Worm (Caenorhabditis elegans): ENCODE results near the gene lab-2.
A peak's percentile ranks its signal among the peaks of the same experiment; 100 is the strongest.

The lab-2 gene

ce11 chrIII:7375434-7375833 is 46.0 kb upstream of the lab-2 start (continued):
- no peak for TF ChIP-seq tlp-1 (tag; optimal IDR thresholded peaks at IDR 0.05)
- TF ChIP-seq ceh-8 (GFP tag; optimal IDR thresholded peaks at IDR 0.05), result no peak
- no peak for TF ChIP-seq zag-1 (tag; optimal IDR thresholded peaks at IDR 0.05)
- peak; percentile 1 for TF ChIP-seq tbx-2 (tag; optimal IDR thresholded peaks at IDR 0.05)
- no peak for TF ChIP-seq fkh-4 (tag; optimal IDR thresholded peaks at IDR 0.05; ENCODE audit: borderline replicate concordance)
- TF ChIP-seq mef-2 (tag; optimal IDR thresholded peaks at IDR 0.05), result no peak
- no peak for TF ChIP-seq F16B12.6 (tag; optimal IDR thresholded peaks at IDR 0.05)
- peak; percentile 53 for TF ChIP-seq lin-14 (GFP tag; optimal IDR thresholded peaks at IDR 0.05)
- peak in 1 of 2 experiments; percentile 37 for TF ChIP-seq mdl-1 (tag; optimal IDR thresholded peaks at IDR 0.05)
- no peak for TF ChIP-seq nhr-77 (tag; optimal IDR thresholded peaks at IDR 0.05)
- TF ChIP-seq efl-3 (GFP tag; optimal IDR thresholded peaks at IDR 0.05), result no peak
- TF ChIP-seq aha-1 (tag; optimal IDR thresholded peaks at IDR 0.05), result no peak
- no peak for TF ChIP-seq sox-4 (tag; optimal IDR thresholded peaks at IDR 0.05)
- TF ChIP-seq mep-1 (tag; optimal IDR thresholded peaks at IDR 0.05), result no peak
- TF ChIP-seq lin-35 (GFP tag; optimal IDR thresholded peaks at IDR 0.05), result peak in 1 of 2 experiments; percentile 58
- no peak for TF ChIP-seq lin-15B (tag; optimal IDR thresholded peaks at IDR 0.05)
- 0 out of 2 replicates have a peak, but pooled peaks have one; percentile 9 for TF ChIP-seq grh-1 (GFP tag; IDR thresholded peaks at IDR 0.05)
- no peak for TF ChIP-seq hpl-2 (GFP tag; optimal IDR thresholded peaks at IDR 0.05)
- TF ChIP-seq C16A3.4 (tag; optimal IDR thresholded peaks at IDR 0.05), result peak; percentile 12
- TF ChIP-seq C04F5.9 (tag; optimal IDR thresholded peaks at IDR 0.05), result no peak
- TF ChIP-seq unc-86 (tag; optimal IDR thresholded peaks at IDR 0.05), result no peak
- no peak for TF ChIP-seq sptf-1 (tag; optimal IDR thresholded peaks at IDR 0.05)
- no peak for TF ChIP-seq hlh-4 (tag; optimal IDR thresholded peaks at IDR 0.05)
- peak; percentile 48 for TF ChIP-seq snu-23 (GFP tag; optimal IDR thresholded peaks at IDR 0.05)
- peak; percentile 73 for TF ChIP-seq vab-15 (tag; optimal IDR thresholded peaks at IDR 0.05)
- TF ChIP-seq nhr-20 (tag; optimal IDR thresholded peaks at IDR 0.05), result peak; percentile 47
- peak; percentile 85 for TF ChIP-seq blmp-1 (tag; optimal IDR thresholded peaks at IDR 0.05)
- no peak for TF ChIP-seq nhr-76 (tag; optimal IDR thresholded peaks at IDR 0.05)
- no peak for TF ChIP-seq nhr-84 (tag; optimal IDR thresholded peaks at IDR 0.05)
- TF ChIP-seq mab-9 (GFP tag; IDR thresholded peaks at IDR 0.05), result no peak

- no peak for TF ChIP-seq unc-86 (tag; optimal IDR thresholded peaks at IDR 0.05)
- TF ChIP-seq dpl-1 (GFP tag; optimal IDR thresholded peaks at IDR 0.05), result peak in 1 of 3 experiments; percentile 3
- TF ChIP-seq elt-2 (tag; optimal IDR thresholded peaks at IDR 0.05), result no peak
- no peak for TF ChIP-seq tbx-2 (tag; optimal IDR thresholded peaks at IDR 0.05)
- no peak for TF ChIP-seq lin-15B (tag; optimal IDR thresholded peaks at IDR 0.05)
- TF ChIP-seq rnt-1 (tag; optimal IDR thresholded peaks at IDR 0.05), result peak; percentile 33
- peak; percentile 11 for TF ChIP-seq nhr-20 (tag; optimal IDR thresholded peaks at IDR 0.05)
- TF ChIP-seq dsc-1 (tag; optimal IDR thresholded peaks at IDR 0.05), result no peak
- no peak for TF ChIP-seq blmp-1 (tag; optimal IDR thresholded peaks at IDR 0.05)
- TF ChIP-seq grh-1 (GFP tag; IDR thresholded peaks at IDR 0.05), result 0 out of 2 replicates have a peak, but pooled peaks have one; percentile 17
- TF ChIP-seq egl-27 (tag; optimal IDR thresholded peaks at IDR 0.05), result no peak
- peak; percentile 14 for TF ChIP-seq lin-13 (GFP tag; optimal IDR thresholded peaks at IDR 0.05)
- TF ChIP-seq snu-23 (GFP tag; optimal IDR thresholded peaks at IDR 0.05), result peak; percentile 22
- no peak for TF ChIP-seq C04F5.9 (tag; optimal IDR thresholded peaks at IDR 0.05)
- TF ChIP-seq lin-39 (tag; optimal IDR thresholded peaks at IDR 0.05), result no peak
- TF ChIP-seq xbp-1 (tag; optimal IDR thresholded peaks at IDR 0.05), result no peak
- TF ChIP-seq zip-4 (GFP tag; optimal IDR thresholded peaks at IDR 0.05), result no peak
- TF ChIP-seq skn-1 (tag; optimal IDR thresholded peaks at IDR 0.05), result no peak
- TF ChIP-seq alr-1 (tag; optimal IDR thresholded peaks at IDR 0.05; ENCODE audit: borderline replicate concordance), result no peak
- no peak for TF ChIP-seq sptf-1 (tag; optimal IDR thresholded peaks at IDR 0.05)
- TF ChIP-seq mdl-1 (tag; optimal IDR thresholded peaks at IDR 0.05), result peak in 1 of 2 experiments; percentile 21
- no peak for TF ChIP-seq mef-2 (tag; optimal IDR thresholded peaks at IDR 0.05)
- no peak for TF ChIP-seq C16A3.4 (tag; optimal IDR thresholded peaks at IDR 0.05)
- no peak for TF ChIP-seq ceh-82 (tag; optimal IDR thresholded peaks at IDR 0.05)
- TF ChIP-seq nhr-85 (tag), result no peak
- TF ChIP-seq ztf-4 (tag; optimal IDR thresholded peaks at IDR 0.05), result no peak
- no peak for TF ChIP-seq ceh-88 (GFP tag; IDR thresholded peaks at IDR 0.05)
- TF ChIP-seq efl-1 (optimal IDR thresholded peaks at IDR 0.05), result peak in 1 of 2 experiments; percentile 21
- peak; percentile 7 to 89 for TF ChIP-seq efl-1 (GFP tag; optimal IDR thresholded peaks at IDR 0.05 in 1 of 2)
- no peak for TF ChIP-seq nhr-76 (tag; optimal IDR thresholded peaks at IDR 0.05)
- TF ChIP-seq hlh-4 (tag; optimal IDR thresholded peaks at IDR 0.05), result no peak
- TF ChIP-seq fkh-10 (GFP tag; optimal IDR thresholded peaks at IDR 0.05), result no peak
- no peak for TF ChIP-seq vab-15 (tag; optimal IDR thresholded peaks at IDR 0.05)
- TF ChIP-seq aly-2 (tag; optimal IDR thresholded peaks at IDR 0.05), result no peak
- TF ChIP-seq ets-5 (GFP tag; IDR thresholded peaks at IDR 0.05), result no peak
These were observed 45.4 kb upstream of the lab-2 start, which contains the start of gene mml-1 for ce11 chrIII:7374681-7375271. TSS of gene mml-1 (minus strand) at chrIII:7374731.
